Fruit fly (Drosophila melanogaster) whole organism, embryonic: ENCODE data around the gene CG5447.

Experiments
- CG10267 ChIP-seq: fragments of 200-800 bp; sonication (Bioruptor generic); optimal IDR thresholded peaks from 2 replicates; lab custom pipeline; 2018; ENCODE audit warnings: missing biosample characterization, mild to moderate bottlenecking, missing genetic modification characterization, moderate library complexity
- CG10959 ChIP-seq: fragments of 200-800 bp; sonication (Bioruptor generic); IDR thresholded peaks from 2 replicates; pipeline ENCODE4 v1.3.6; 2022; ENCODE audit warnings: missing biosample characterization, missing genetic modification characterization
- CG15514 ChIP-seq: fragments of 200-800 bp; sonication (Bioruptor generic); optimal IDR thresholded peaks from 3 replicates; lab custom pipeline; 2017; ENCODE audit warnings: missing biosample characterization, missing genetic modification characterization, mild to moderate bottlenecking, moderate library complexity, missing genetic modification reagents
- CG2712 ChIP-seq: fragments of 200-800 bp; optimal IDR thresholded peaks from 3 replicates; lab custom pipeline; 2019; ENCODE audit warnings: missing biosample characterization, mild to moderate bottlenecking, missing genetic modification characterization, moderate library complexity
- CG3281 ChIP-seq: fragments of 200-800 bp; sonication (Bioruptor generic); optimal IDR thresholded peaks from 3 replicates; lab custom pipeline; 2017; ENCODE audit warnings: missing biosample characterization, mild to moderate bottlenecking, missing genetic modification characterization
- CG33213 ChIP-seq: fragments of 200-800 bp; sonication (Bioruptor generic); optimal IDR thresholded peaks from 3 replicates; lab custom pipeline; 2016; ENCODE audit warnings: missing biosample characterization, missing genetic modification characterization
- fd102C ChIP-seq: fragments of 200-800 bp; sonication (Bioruptor generic); optimal IDR thresholded peaks from 2 replicates; lab custom pipeline; 2018; ENCODE audit warnings: missing biosample characterization, mild to moderate bottlenecking, missing genetic modification characterization, moderate library complexity

DNA sequence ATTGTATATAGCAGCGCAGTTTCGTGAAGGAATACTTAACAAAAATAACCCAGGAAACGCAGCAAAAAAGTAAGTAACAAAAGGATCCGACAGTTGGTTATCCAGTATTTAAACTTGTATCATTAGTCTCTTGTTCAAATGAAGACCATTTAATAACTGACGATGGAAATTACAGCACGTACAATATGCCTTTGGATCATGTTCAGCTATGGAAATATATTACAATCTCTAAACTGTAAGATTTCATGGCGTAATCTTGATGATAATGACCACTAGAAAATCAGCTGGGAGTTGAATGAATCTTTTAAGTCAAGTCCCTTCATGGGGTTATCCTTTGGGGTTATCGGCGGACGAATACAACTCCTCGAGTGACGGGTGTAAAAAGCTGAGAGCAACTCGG is 50.6 kb downstream of the CG5447 start:
- TF ChIP-seq CG3281 (GFP tag; lab: Kevin White, UChicago) = no peak
- TF ChIP-seq CG10959 (GFP tag; lab: Robert Waterston, UW) = no peak
- no peak for TF ChIP-seq CG2712 (tag; lab: Kevin White, UChicago)
- TF ChIP-seq CG15514 (GFP tag; lab: Kevin White, UChicago) = no peak
- TF ChIP-seq fd102C (GFP tag; lab: Kevin White, UChicago) = no peak
- TF ChIP-seq CG33213 (GFP tag; lab: Kevin White, UChicago) = no peak
- TF ChIP-seq CG10267 (tag; lab: Kevin White, UChicago) = no peak
